Worm (Caenorhabditis elegans): ENCODE data around the gene ttb-1.

Gene ttb-1

ce11 chrV:156044-156869, at the start of gene ttb-1:
TSS of gene ttb-1 (plus strand) at chrV:156819.
- no peak for TF ChIP-seq klf-2 (GFP tag; conservative IDR thresholded peaks at IDR 0.05)
- peak; percentile 52; the same call in 1 of the 2 replicates for TF ChIP-seq ztf-23 (GFP tag; IDR thresholded peaks at IDR 0.05)
- peak; percentile 49; the same call in 1 of the 2 replicates for TF ChIP-seq ztf-29 (GFP tag; IDR thresholded peaks at IDR 0.05)
- TF ChIP-seq flt-1 (GFP tag; IDR thresholded peaks at IDR 0.05), result peak; percentile 63; the same call in 1 of the 2 replicates

ce11 chrV:116243-116642, 40.4 kb upstream of the ttb-1 start:
- no peak for TF ChIP-seq tab-1 (GFP tag; IDR thresholded peaks at IDR 0.05)
- TF ChIP-seq ztf-29 (GFP tag; IDR thresholded peaks at IDR 0.05), result no peak
- no peak for TF ChIP-seq klf-2 (GFP tag; conservative IDR thresholded peaks at IDR 0.05)
- no peak for TF ChIP-seq cog-1 (tag; optimal IDR thresholded peaks at IDR 0.05)
- TF ChIP-seq med-1 (GFP tag; optimal IDR thresholded peaks at IDR 0.05; ENCODE audit: insufficient read depth), result no peak
- no peak for TF ChIP-seq T22C8.4 (GFP tag; IDR thresholded peaks at IDR 0.05)
- no peak for TF ChIP-seq flt-1 (GFP tag; IDR thresholded peaks at IDR 0.05)
- no peak for TF ChIP-seq ztf-23 (GFP tag; IDR thresholded peaks at IDR 0.05)
- no peak for TF ChIP-seq ref-1 (GFP tag; conservative IDR thresholded peaks at IDR 0.05)

ce11 chrV:117312-117711, 39.3 kb upstream of the ttb-1 start:
- TF ChIP-seq klf-2 (GFP tag; conservative IDR thresholded peaks at IDR 0.05) (no peak), T22C8.4 (GFP tag; IDR thresholded peaks at IDR 0.05) (no peak), tab-1 (GFP tag; IDR thresholded peaks at IDR 0.05) (no peak), ref-1 (GFP tag; conservative IDR thresholded peaks at IDR 0.05) (no peak), med-1 (GFP tag; optimal IDR thresholded peaks at IDR 0.05; ENCODE audit: insufficient read depth) (no peak), cog-1 (tag; optimal IDR thresholded peaks at IDR 0.05) (no peak), ztf-29 (GFP tag; IDR thresholded peaks at IDR 0.05) (no peak), ztf-23 (GFP tag; IDR thresholded peaks at IDR 0.05) (no peak), flt-1 (GFP tag; IDR thresholded peaks at IDR 0.05) (no peak)

ce11 chrV:122249-122648, 34.4 kb upstream of the ttb-1 start:
- TF ChIP-seq med-1 (GFP tag; optimal IDR thresholded peaks at IDR 0.05; ENCODE audit: insufficient read depth) (no peak), tab-1 (GFP tag; IDR thresholded peaks at IDR 0.05) (no peak), ref-1 (GFP tag; conservative IDR thresholded peaks at IDR 0.05) (no peak), ztf-23 (GFP tag; IDR thresholded peaks at IDR 0.05) (no peak), klf-2 (GFP tag; conservative IDR thresholded peaks at IDR 0.05) (no peak), cog-1 (tag; optimal IDR thresholded peaks at IDR 0.05) (no peak), flt-1 (GFP tag; IDR thresholded peaks at IDR 0.05) (no peak), T22C8.4 (GFP tag; IDR thresholded peaks at IDR 0.05) (no peak), ztf-29 (GFP tag; IDR thresholded peaks at IDR 0.05) (no peak)

- TF ChIP-seq ztf-29 (GFP tag; IDR thresholded peaks at IDR 0.05) (no peak), klf-2 (GFP tag; conservative IDR thresholded peaks at IDR 0.05) (no peak), cog-1 (tag; optimal IDR thresholded peaks at IDR 0.05) (no peak), ref-1 (GFP tag; conservative IDR thresholded peaks at IDR 0.05) (no peak), flt-1 (GFP tag; IDR thresholded peaks at IDR 0.05) (no peak), ztf-23 (GFP tag; IDR thresholded peaks at IDR 0.05) (no peak), tab-1 (GFP tag; IDR thresholded peaks at IDR 0.05) (no peak), T22C8.4 (GFP tag; IDR thresholded peaks at IDR 0.05) (no peak), med-1 (GFP tag; optimal IDR thresholded peaks at IDR 0.05; ENCODE audit: insufficient read depth) (no peak)
These were observed 33.9 kb upstream of the ttb-1 start, which contains the start of gene cgp-1 for ce11 chrV:122750-123149. TSS of gene cgp-1 (minus strand) at chrV:122789.

ce11 chrV:123513-123912, 33.1 kb upstream of the ttb-1 start:
- TF ChIP-seq cog-1 (tag; optimal IDR thresholded peaks at IDR 0.05) (no peak), ztf-29 (GFP tag; IDR thresholded peaks at IDR 0.05) (no peak), T22C8.4 (GFP tag; IDR thresholded peaks at IDR 0.05) (no peak), klf-2 (GFP tag; conservative IDR thresholded peaks at IDR 0.05) (no peak), flt-1 (GFP tag; IDR thresholded peaks at IDR 0.05) (no peak), ztf-23 (GFP tag; IDR thresholded peaks at IDR 0.05) (no peak), med-1 (GFP tag; optimal IDR thresholded peaks at IDR 0.05; ENCODE audit: insufficient read depth) (no peak)

ce11 chrV:123915-124314, 32.7 kb upstream of the ttb-1 start:
- no peak for TF ChIP-seq flt-1 (GFP tag; IDR thresholded peaks at IDR 0.05)
- no peak for TF ChIP-seq T22C8.4 (GFP tag; IDR thresholded peaks at IDR 0.05)
- no peak for TF ChIP-seq klf-2 (GFP tag; conservative IDR thresholded peaks at IDR 0.05)
- TF ChIP-seq ztf-29 (GFP tag; IDR thresholded peaks at IDR 0.05), result no peak
- no peak for TF ChIP-seq ztf-23 (GFP tag; IDR thresholded peaks at IDR 0.05)
- TF ChIP-seq cog-1 (tag; optimal IDR thresholded peaks at IDR 0.05), result no peak
- no peak for TF ChIP-seq med-1 (GFP tag; optimal IDR thresholded peaks at IDR 0.05; ENCODE audit: insufficient read depth)
- TF ChIP-seq tab-1 (GFP tag; IDR thresholded peaks at IDR 0.05), result no peak
- TF ChIP-seq ref-1 (GFP tag; conservative IDR thresholded peaks at IDR 0.05), result no peak

ce11 chrV:126610-127009, 30.0 kb upstream of the ttb-1 start, which contains the start of gene W03F9.1:
TSS of gene W03F9.1 (minus strand) at chrV:126718.
- TF ChIP-seq cog-1 (tag; optimal IDR thresholded peaks at IDR 0.05) (peak; percentile 1), ref-1 (GFP tag; conservative IDR thresholded peaks at IDR 0.05) (no peak)

- no peak for TF ChIP-seq T22C8.4 (GFP tag; IDR thresholded peaks at IDR 0.05)
- peak; percentile 33; the same call in 1 of the 2 replicates for TF ChIP-seq flt-1 (GFP tag; IDR thresholded peaks at IDR 0.05)
- no peak for TF ChIP-seq tab-1 (GFP tag; IDR thresholded peaks at IDR 0.05)
- no peak for TF ChIP-seq med-1 (GFP tag; optimal IDR thresholded peaks at IDR 0.05; ENCODE audit: insufficient read depth)
- no peak for TF ChIP-seq ztf-23 (GFP tag; IDR thresholded peaks at IDR 0.05)
These were observed 28.7 kb upstream of the ttb-1 start, which contains the start of the genes W03F9.2 and sftb-2 for ce11 chrV:127882-128281. TSS of gene W03F9.2 (minus strand) at chrV:128034. TSS of gene sftb-2 (plus strand) at chrV:128237.

- TF ChIP-seq ztf-23 (GFP tag; IDR thresholded peaks at IDR 0.05), result no peak
- TF ChIP-seq med-1 (GFP tag; optimal IDR thresholded peaks at IDR 0.05; ENCODE audit: insufficient read depth), result no peak
- TF ChIP-seq cog-1 (tag; optimal IDR thresholded peaks at IDR 0.05), result no peak
- no peak for TF ChIP-seq flt-1 (GFP tag; IDR thresholded peaks at IDR 0.05)
- no peak for TF ChIP-seq tab-1 (GFP tag; IDR thresholded peaks at IDR 0.05)
- no peak for TF ChIP-seq ref-1 (GFP tag; conservative IDR thresholded peaks at IDR 0.05)
- no peak for TF ChIP-seq ztf-29 (GFP tag; IDR thresholded peaks at IDR 0.05)
- no peak for TF ChIP-seq T22C8.4 (GFP tag; IDR thresholded peaks at IDR 0.05)
- no peak for TF ChIP-seq klf-2 (GFP tag; conservative IDR thresholded peaks at IDR 0.05)
These were observed 26.4 kb upstream of the ttb-1 start for ce11 chrV:130186-130585.
